Fruit fly (Drosophila melanogaster): ENCODE data around the gene GCC88.
A peak's percentile ranks its signal among the peaks of the same experiment; 100 is the strongest.

- TF ChIP-seq CG9705 (GFP tag; optimal IDR thresholded peaks at IDR 0.05) (no peak), rgr (GFP tag; optimal IDR thresholded peaks at IDR 0.05) (peak; percentile 21), dsf (GFP tag; optimal IDR thresholded peaks at IDR 0.05; ENCODE audit: borderline replicate concordance) (no peak), usp (GFP tag; optimal IDR thresholded peaks at IDR 0.05) (no peak), pan (optimal IDR thresholded peaks at IDR 0.05) (no peak), Sp1 (GFP tag; optimal IDR thresholded peaks at IDR 0.05) (no peak), ey (GFP tag; optimal IDR thresholded peaks at IDR 0.05) (no peak), N (GFP tag; optimal IDR thresholded peaks at IDR 0.05) (no peak), Myc (optimal IDR thresholded peaks at IDR 0.05) (no peak), Abd-B (GFP tag; optimal IDR thresholded peaks at IDR 0.05) (no peak), Dif (GFP tag; optimal IDR thresholded peaks at IDR 0.05; ENCODE audit: partially characterized antibody) (peak; percentile 19), psq (GFP tag; optimal IDR thresholded peaks at IDR 0.05) (peak; percentile 48), Dfd (GFP tag; optimal IDR thresholded peaks at IDR 0.05) (no peak)
Measured at dm6 chr3R:11198062-11198472, 32.3 kb downstream of the GCC88 start.

Data from whole organism, wandering third instar larva.